Worm (Caenorhabditis elegans) whole organism, L2 larva: ENCODE results near the gene C55A6.1.

Experiments
- R02D3.7 ChIP-seq: fragments of 150-350 bp; optimal IDR thresholded peaks from 2 replicates; lab custom pipeline; 2014; ENCODE audit warnings: missing biosample characterization, missing genetic modification characterization
- ama-1 ChIP-seq: fragments of 150-350 bp; optimal IDR thresholded peaks from 2 replicates; lab custom pipeline; 2018; ENCODE audit warnings: inconsistent platforms
- egl-27 ChIP-seq: sonication (generic microtip); optimal IDR thresholded peaks from 3 replicates; lab custom pipeline; 2017; ENCODE audit warnings: missing biosample characterization, missing genetic modification reagents, missing genetic modification characterization
- elt-3 ChIP-seq: sonication (generic microtip); optimal IDR thresholded peaks from 2 replicates; lab custom pipeline; 2017; ENCODE audit warnings: missing biosample characterization, missing genetic modification characterization
- lsy-2 ChIP-seq, 2 experiments: fragments of 150-350 bp in 1 of 2; sonication (generic microtip) in 1 of 2; optimal IDR thresholded peaks; 2 replicates each; lab custom pipeline; 2014 to 2017; ENCODE audit warnings: missing biosample characterization in 2 of 2, missing genetic modification characterization in 2 of 2
- nhr-10 ChIP-seq: sonication (generic microtip); optimal IDR thresholded peaks from 2 replicates; lab custom pipeline; 2017; ENCODE audit warnings: missing biosample characterization, missing genetic modification characterization
- nhr-23 ChIP-seq: fragments of 150-350 bp; optimal IDR thresholded peaks from 2 replicates; lab custom pipeline; 2014; ENCODE audit warnings: missing biosample characterization, missing genetic modification reagents, missing genetic modification characterization
- nhr-237 ChIP-seq: fragments of 150-350 bp; optimal IDR thresholded peaks from 2 replicates; lab custom pipeline; 2014; ENCODE audit warnings: missing biosample characterization, missing genetic modification characterization
- skn-1 ChIP-seq: sonication (generic microtip); optimal IDR thresholded peaks from 2 replicates; lab custom pipeline; 2017; ENCODE audit warnings: missing biosample characterization, missing genetic modification characterization
- snpc-4 ChIP-seq: fragments of 150-350 bp; optimal IDR thresholded peaks from 2 replicates; lab custom pipeline; 2014; ENCODE audit warnings: missing biosample characterization, missing genetic modification characterization
- ztf-1 ChIP-seq: fragments of 200-800 bp; sonication (Bioruptor generic); conservative IDR thresholded peaks from 2 replicates; pipeline ENCODE4 v1.3.6; 2022; ENCODE audit warnings: missing genetic modification characterization, missing compliant biosample characterization

DNA sequence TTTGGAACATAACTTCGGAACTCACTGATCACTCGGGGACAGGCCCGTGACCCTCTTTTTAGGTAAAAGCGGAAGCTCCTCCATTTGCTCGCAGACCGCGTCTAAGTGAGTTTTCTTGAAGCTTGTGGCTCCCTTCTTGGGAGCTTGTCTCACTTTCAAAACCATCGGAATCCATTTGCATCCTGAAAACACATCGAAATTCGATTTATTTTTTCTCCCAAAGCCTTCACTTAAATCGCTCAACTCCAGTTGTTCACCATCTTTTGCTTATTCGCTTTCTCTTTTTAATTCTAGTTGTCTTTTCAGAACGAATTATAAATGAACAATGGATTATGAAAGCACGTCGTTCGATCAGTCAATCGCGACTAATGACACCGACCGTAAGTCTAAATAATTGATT is 45.5 kb downstream of the C55A6.1 start, which contains the start of gene T11F9.1:
- TF ChIP-seq nhr-10 (tag; lab: Kevin White, UChicago), result no peak
- no peak for TF ChIP-seq snpc-4 (tag; lab: Kevin White, UChicago)
- no peak for TF ChIP-seq lsy-2 (tag; optimal IDR thresholded peaks at IDR 0.05; lab: Kevin White, UChicago)
- TF ChIP-seq nhr-23 (tag; lab: Kevin White, UChicago), result no peak
- no peak for TF ChIP-seq ztf-1 (GFP tag; lab: Robert Waterston, UW)
- no peak for TF ChIP-seq ama-1
- no peak for TF ChIP-seq egl-27 (tag; lab: Kevin White, UChicago)
- no peak for TF ChIP-seq skn-1 (tag; lab: Kevin White, UChicago)
- TF ChIP-seq nhr-237 (tag; lab: Kevin White, UChicago), result no peak
- no peak for TF ChIP-seq R02D3.7
- no peak for TF ChIP-seq elt-3 (tag; lab: Kevin White, UChicago)
